Fruit fly (Drosophila melanogaster) whole organism, embryonic: ENCODE results near the gene CG34057.

Source experiments
- C15 ChIP-seq: fragments of 200-800 bp; sonication (Bioruptor generic); IDR thresholded peaks from 3 replicates; pipeline ENCODE4 v1.3.6; 2022; ENCODE audit warnings: missing biosample characterization, missing genetic modification characterization
- CG11085 ChIP-seq: fragments of 200-800 bp; sonication (Bioruptor generic); IDR thresholded peaks from 2 replicates; pipeline ENCODE4 v1.3.6; 2022; ENCODE audit warnings: missing biosample characterization, missing genetic modification characterization
- CG11247 ChIP-seq: fragments of 200-800 bp; sonication (Bioruptor generic); IDR thresholded peaks from 2 replicates; pipeline ENCODE4 v1.3.6; 2022; ENCODE audit warnings: missing biosample characterization, missing genetic modification characterization
- CG11398 ChIP-seq: fragments of 200-800 bp; sonication (Bioruptor generic); optimal IDR thresholded peaks from 2 replicates; lab custom pipeline; 2016; ENCODE audit warnings: missing biosample characterization, missing genetic modification characterization
- CG12071 ChIP-seq: fragments of 200-800 bp; sonication (Bioruptor generic); optimal IDR thresholded peaks from 3 replicates; lab custom pipeline; 2018; ENCODE audit warnings: missing biosample characterization, mild to moderate bottlenecking, missing genetic modification characterization
- CG12942 ChIP-seq: fragments of 200-800 bp; sonication (Bioruptor generic); optimal IDR thresholded peaks from 3 replicates; lab custom pipeline; 2016; ENCODE audit warnings: missing biosample characterization, missing genetic modification characterization
- CG15479 ChIP-seq: fragments of 200-800 bp; sonication (Bioruptor generic); optimal IDR thresholded peaks from 3 replicates; lab custom pipeline; 2019; ENCODE audit warnings: missing biosample characterization, mild to moderate bottlenecking, missing genetic modification characterization, moderate library complexity
- CG18619 ChIP-seq: fragments of 200-800 bp; sonication (Bioruptor generic); optimal IDR thresholded peaks from 3 replicates; lab custom pipeline; 2017; ENCODE audit warnings: missing biosample characterization, mild to moderate bottlenecking, missing genetic modification characterization
- CG30020 ChIP-seq: fragments of 200-800 bp; optimal IDR thresholded peaks from 2 replicates; lab custom pipeline; 2019; ENCODE audit warnings: missing biosample characterization, mild to moderate bottlenecking, missing genetic modification characterization, moderate library complexity
- CG31388 ChIP-seq: fragments of 200-800 bp; sonication (Bioruptor generic); optimal IDR thresholded peaks from 2 replicates; lab custom pipeline; 2016; ENCODE audit warnings: missing biosample characterization, missing genetic modification characterization
- CG3407 ChIP-seq: fragments of 200-800 bp; sonication (Bioruptor generic); optimal IDR thresholded peaks from 2 replicates; lab custom pipeline; 2018; ENCODE audit warnings: missing biosample characterization, mild to moderate bottlenecking, missing genetic modification characterization
- CG4282 ChIP-seq: fragments of 200-800 bp; sonication (Bioruptor generic); optimal IDR thresholded peaks from 2 replicates; lab custom pipeline; 2016; ENCODE audit warnings: missing biosample characterization, missing genetic modification characterization
- CG6765 ChIP-seq: fragments of 200-800 bp; sonication (Bioruptor generic); optimal IDR thresholded peaks from 3 replicates; lab custom pipeline; 2017; ENCODE audit warnings: missing biosample characterization, mild to moderate bottlenecking, missing genetic modification characterization
- CG7786 ChIP-seq: fragments of 200-800 bp; sonication (Bioruptor generic); optimal IDR thresholded peaks from 2 replicates; lab custom pipeline; 2016; ENCODE audit warnings: missing biosample characterization, missing genetic modification characterization
- CG8765 ChIP-seq: fragments of 200-800 bp; sonication (Bioruptor generic); IDR thresholded peaks from 2 replicates; pipeline ENCODE4 v1.3.6; 2022; ENCODE audit warnings: missing biosample characterization, missing genetic modification characterization
- CG9215 ChIP-seq: fragments of 200-800 bp; sonication (Bioruptor generic); IDR thresholded peaks from 2 replicates; pipeline ENCODE4 v1.3.6; 2022; ENCODE audit warnings: missing biosample characterization, missing genetic modification characterization
- CG9932 ChIP-seq: fragments of 200-800 bp; sonication (Bioruptor generic); IDR thresholded peaks from 2 replicates; pipeline ENCODE4 v1.3.6; 2022; ENCODE audit warnings: missing biosample characterization, missing genetic modification characterization
- CTCF ChIP-seq: fragments of 200-800 bp; sonication (Bioruptor generic); optimal IDR thresholded peaks from 2 replicates; lab custom pipeline; 2017; ENCODE audit warnings: missing biosample characterization, mild to moderate bottlenecking, missing genetic modification characterization, moderate library complexity
- D19A ChIP-seq: fragments of 200-800 bp; optimal IDR thresholded peaks from 3 replicates; lab custom pipeline; 2019; ENCODE audit warnings: missing biosample characterization, mild to moderate bottlenecking, missing genetic modification characterization, moderate library complexity
- Dip3 ChIP-seq: fragments of 200-800 bp; sonication (Bioruptor generic); optimal IDR thresholded peaks from 3 replicates; lab custom pipeline; 2016; ENCODE audit warnings: missing biosample characterization, missing genetic modification characterization
- Doc3 ChIP-seq: fragments of 200-800 bp; sonication (Bioruptor generic); IDR thresholded peaks from 3 replicates; pipeline ENCODE4 v1.3.6; 2022; ENCODE audit warnings: missing biosample characterization, missing genetic modification characterization; ENCODE audit not compliant: partially characterized antibody
- GATAe ChIP-seq: fragments of 200-800 bp; sonication (Bioruptor generic); conservative IDR thresholded peaks from 2 replicates; pipeline ENCODE4 v1.3.6; 2022; ENCODE audit warnings: missing biosample characterization, missing genetic modification characterization
- H15 ChIP-seq: fragments of 200-800 bp; sonication (Bioruptor generic); IDR thresholded peaks from 3 replicates; pipeline ENCODE4 v1.3.6; 2022; ENCODE audit warnings: missing biosample characterization, missing genetic modification characterization
- HmgZ ChIP-seq: fragments of 200-800 bp; sonication (Bioruptor generic); optimal IDR thresholded peaks from 2 replicates; lab custom pipeline; 2018; ENCODE audit warnings: missing biosample characterization, mild to moderate bottlenecking, missing genetic modification characterization
- Hsf ChIP-seq: fragments of 200-800 bp; sonication (Bioruptor generic); optimal IDR thresholded peaks from 3 replicates; lab custom pipeline; 2016; ENCODE audit warnings: missing biosample characterization, missing genetic modification characterization
- Lhr ChIP-seq: fragments of 200-800 bp; sonication (Bioruptor generic); optimal IDR thresholded peaks from 3 replicates; lab custom pipeline; 2017; ENCODE audit warnings: mild to moderate bottlenecking, missing biosample characterization, missing genetic modification reagents, missing genetic modification characterization
- Ptx1 ChIP-seq: fragments of 200-800 bp; sonication (Bioruptor generic); IDR thresholded peaks from 2 replicates; pipeline ENCODE4 v1.3.6; 2022; ENCODE audit warnings: missing biosample characterization, missing genetic modification characterization
- Ravus ChIP-seq: fragments of 200-800 bp; sonication (Bioruptor generic); IDR thresholded peaks from 2 replicates; pipeline ENCODE4 v1.3.6; 2022; ENCODE audit warnings: missing biosample characterization, missing genetic modification characterization
- Scr ChIP-seq: fragments of 200-800 bp; sonication (Bioruptor generic); IDR thresholded peaks from 2 replicates; pipeline ENCODE4 v1.3.6; 2022; ENCODE audit warnings: missing biosample characterization, missing genetic modification characterization; ENCODE audit not compliant: partially characterized antibody
- al ChIP-seq: fragments of 200-800 bp; sonication (Bioruptor generic); IDR thresholded peaks from 2 replicates; pipeline ENCODE4 v1.3.6; 2022; ENCODE audit warnings: missing biosample characterization, missing genetic modification characterization
- ase ChIP-seq: fragments of 200-800 bp; sonication (Bioruptor generic); IDR thresholded peaks from 3 replicates; pipeline ENCODE4 v1.3.6; 2022; ENCODE audit warnings: missing biosample characterization, missing genetic modification characterization
- az2 ChIP-seq: fragments of 200-800 bp; sonication (Bioruptor generic); optimal IDR thresholded peaks from 3 replicates; lab custom pipeline; 2016; ENCODE audit warnings: missing biosample characterization, missing genetic modification characterization
- bab2 ChIP-seq: fragments of 200-800 bp; sonication (Bioruptor generic); optimal IDR thresholded peaks from 2 replicates; lab custom pipeline; 2016; ENCODE audit warnings: missing biosample characterization, missing genetic modification characterization
- bigmax ChIP-seq: fragments of 200-800 bp; sonication (Bioruptor generic); optimal IDR thresholded peaks from 2 replicates; lab custom pipeline; 2018; ENCODE audit warnings: missing biosample characterization, mild to moderate bottlenecking, missing genetic modification characterization
- cato ChIP-seq: fragments of 200-800 bp; sonication (Bioruptor generic); optimal IDR thresholded peaks from 2 replicates; lab custom pipeline; 2016; ENCODE audit warnings: missing biosample characterization, missing genetic modification characterization, borderline replicate concordance
- corto ChIP-seq: fragments of 200-800 bp; sonication (Bioruptor generic); optimal IDR thresholded peaks from 2 replicates; lab custom pipeline; 2016; ENCODE audit warnings: missing biosample characterization, mild to moderate bottlenecking, missing genetic modification characterization, moderate library complexity
- dati ChIP-seq: fragments of 200-800 bp; sonication (Bioruptor generic); IDR thresholded peaks from 2 replicates; pipeline ENCODE4 v1.3.6; 2022; ENCODE audit warnings: missing biosample characterization, missing genetic modification characterization
- fd64A ChIP-seq: fragments of 200-800 bp; sonication (Bioruptor generic); optimal IDR thresholded peaks from 3 replicates; lab custom pipeline; 2018; ENCODE audit warnings: missing biosample characterization, mild to moderate bottlenecking, missing genetic modification characterization
- ftz-f1 ChIP-seq: fragments of 200-800 bp; sonication (Bioruptor generic); optimal IDR thresholded peaks from 2 replicates; lab custom pipeline; 2016; ENCODE audit warnings: missing biosample characterization, missing genetic modification characterization
- gcm ChIP-seq: fragments of 200-800 bp; sonication (Bioruptor generic); optimal IDR thresholded peaks from 2 replicates; lab custom pipeline; 2019; ENCODE audit warnings: missing biosample characterization, mild to moderate bottlenecking, missing genetic modification characterization, moderate library complexity
- gcm2 ChIP-seq: fragments of 200-800 bp; sonication (Bioruptor generic); optimal IDR thresholded peaks from 2 replicates; lab custom pipeline; 2016; ENCODE audit warnings: missing biosample characterization, missing genetic modification characterization
- gro ChIP-seq: fragments of 200-800 bp; sonication (Bioruptor generic); optimal IDR thresholded peaks from 2 replicates; lab custom pipeline; 2016; ENCODE audit warnings: missing biosample characterization, missing genetic modification characterization
- lilli ChIP-seq: fragments of 200-800 bp; sonication (Bioruptor generic); optimal IDR thresholded peaks from 3 replicates; lab custom pipeline; 2016; ENCODE audit warnings: missing biosample characterization, missing genetic modification characterization
- odd ChIP-seq: fragments of 200-800 bp; sonication (Bioruptor generic); optimal IDR thresholded peaks from 2 replicates; lab custom pipeline; 2017; ENCODE audit warnings: missing biosample characterization, mild to moderate bottlenecking, missing genetic modification characterization
- peb ChIP-seq: fragments of 200-800 bp; sonication (Bioruptor generic); IDR thresholded peaks from 2 replicates; pipeline ENCODE4 v1.3.6; 2022; ENCODE audit warnings: missing biosample characterization, missing genetic modification characterization
- row ChIP-seq: fragments of 200-800 bp; sonication (Bioruptor generic); IDR thresholded peaks from 3 replicates; pipeline ENCODE4 v1.3.6; 2022; ENCODE audit warnings: missing biosample characterization, missing genetic modification characterization
- salm ChIP-seq: fragments of 200-800 bp; sonication (Bioruptor generic); optimal IDR thresholded peaks from 2 replicates; lab custom pipeline; 2018; ENCODE audit warnings: missing biosample characterization, mild to moderate bottlenecking, missing genetic modification characterization
- scrt ChIP-seq: fragments of 200-800 bp; sonication (Bioruptor generic); optimal IDR thresholded peaks from 2 replicates; lab custom pipeline; 2018; ENCODE audit warnings: missing biosample characterization, mild to moderate bottlenecking, missing genetic modification characterization, moderate library complexity
- sim ChIP-seq: fragments of 200-800 bp; sonication (Bioruptor generic); IDR thresholded peaks from 2 replicates; pipeline ENCODE4 v1.3.6; 2022; ENCODE audit warnings: missing biosample characterization, missing genetic modification characterization
- sna ChIP-seq: fragments of 200-800 bp; sonication (Bioruptor generic); IDR thresholded peaks from 2 replicates; pipeline ENCODE4 v1.3.6; 2022; ENCODE audit warnings: missing biosample characterization, missing genetic modification characterization; ENCODE audit not compliant: partially characterized antibody
- sob ChIP-seq: fragments of 200-800 bp; sonication (Bioruptor generic); IDR thresholded peaks from 2 replicates; pipeline ENCODE4 v1.3.6; 2022; ENCODE audit warnings: missing biosample characterization, missing genetic modification characterization
- tap ChIP-seq: fragments of 200-800 bp; optimal IDR thresholded peaks from 3 replicates; lab custom pipeline; 2019; ENCODE audit warnings: missing biosample characterization, mild to moderate bottlenecking, missing genetic modification characterization, moderate library complexity
- tio ChIP-seq: fragments of 200-800 bp; sonication (Bioruptor generic); optimal IDR thresholded peaks from 2 replicates; lab custom pipeline; 2017; ENCODE audit warnings: missing biosample characterization, missing genetic modification characterization, inconsistent platforms
- zen ChIP-seq: fragments of 200-800 bp; sonication (Bioruptor generic); optimal IDR thresholded peaks from 3 replicates; lab custom pipeline; 2018; ENCODE audit warnings: missing biosample characterization, mild to moderate bottlenecking, missing genetic modification characterization, moderate library complexity

The CG34057 gene

dm6 chr3L:917225-917624, 20.0 kb downstream of the CG34057 start (continued):
- TF ChIP-seq Ptx1 (GFP tag; lab: Robert Waterston, UW) (peak; percentile 39), CG18619 (GFP tag; lab: Kevin White, UChicago) (no peak), Hsf (GFP tag; lab: Kevin White, UChicago) (no peak), sna (no peak), zen (tag; lab: Kevin White, UChicago) (no peak), al (no peak), CG4282 (GFP tag; lab: Kevin White, UChicago) (no peak), CG15479 (GFP tag; lab: Kevin White, UChicago) (no peak), sob (GFP tag; lab: Robert Waterston, UW) (0 out of 2 replicates have a peak, but pooled peaks have one; percentile 22), gro (GFP tag; lab: Kevin White, UChicago) (no peak), CG12071 (GFP tag; lab: Kevin White, UChicago) (no peak), CG6765 (GFP tag; lab: Kevin White, UChicago) (no peak), CG30020 (tag; lab: Kevin White, UChicago) (no peak), bigmax (GFP tag; lab: Kevin White, UChicago) (no peak), CG8765 (GFP tag; lab: Robert Waterston, UW) (no peak), ase (GFP tag; lab: Robert Waterston, UW) (no peak), ftz-f1 (no peak), CG7786 (GFP tag; lab: Kevin White, UChicago) (no peak), CG9932 (GFP tag; lab: Robert Waterston, UW) (peak; percentile 45; the same call in 1 of the 2 replicates), CG31388 (GFP tag; lab: Kevin White, UChicago) (no peak), odd (GFP tag; lab: Kevin White, UChicago) (no peak), salm (tag; lab: Kevin White, UChicago) (no peak), Ravus (GFP tag; lab: Robert Waterston, UW) (no peak), CG3407 (GFP tag; lab: Kevin White, UChicago) (no peak), Doc3 (GFP tag; lab: Robert Waterston, UW) (no peak), az2 (no peak), Dip3 (GFP tag; lab: Kevin White, UChicago) (no peak), scrt (GFP tag; lab: Kevin White, UChicago) (no peak), tap (peak; percentile 32), Lhr (GFP tag; lab: Kevin White, UChicago) (no peak), sim (GFP tag; lab: Robert Waterston, UW) (no peak), CG11398 (GFP tag; lab: Kevin White, UChicago) (no peak), C15 (GFP tag; lab: Robert Waterston, UW) (no peak), D19A (tag; lab: Kevin White, UChicago) (no peak), Scr (GFP tag; lab: Robert Waterston, UW) (no peak), corto (no peak), peb (GFP tag; lab: Robert Waterston, UW) (no peak), bab2 (GFP tag; lab: Kevin White, UChicago) (no peak), H15 (GFP tag; lab: Robert Waterston, UW) (no peak), GATAe (GFP tag; lab: Robert Waterston, UW) (no peak), row (GFP tag; lab: Robert Waterston, UW) (peak; percentile 65), fd64A (no peak), gcm (GFP tag; lab: Kevin White, UChicago) (no peak), tio (GFP tag; lab: Kevin White, UChicago) (no peak), dati (GFP tag; lab: Robert Waterston, UW) (no peak), CG11247 (GFP tag; lab: Robert Waterston, UW) (no peak), lilli (GFP tag; lab: Kevin White, UChicago) (peak; percentile 20), CG9215 (GFP tag; lab: Robert Waterston, UW) (no peak), CG11085 (GFP tag; lab: Robert Waterston, UW) (no peak), CTCF (GFP tag; lab: Kevin White, UChicago) (no peak), cato (GFP tag; lab: Kevin White, UChicago) (no peak), CG12942 (GFP tag; lab: Kevin White, UChicago) (no peak), HmgZ (tag; lab: Kevin White, UChicago) (peak; percentile 3), gcm2 (GFP tag; lab: Kevin White, UChicago) (no peak)
